Worm (Caenorhabditis elegans) whole organism, L1 larva: ENCODE data around the gene his-42.

ENCODE experiments used
- nhr-11 ChIP-seq: fragments of 150-350 bp; optimal IDR thresholded peaks from 2 replicates; lab custom pipeline; 2014; ENCODE audit warnings: missing biosample characterization, missing genetic modification characterization
- unc-130 ChIP-seq: fragments of 150-350 bp; optimal IDR thresholded peaks from 2 replicates; lab custom pipeline; 2017; ENCODE audit warnings: missing biosample characterization, missing genetic modification characterization, inconsistent platforms

ce11 chrII:13875734-13876133, 47.2 kb upstream of the his-42 start, which contains the start of gene ing-3:
- no peak for TF ChIP-seq unc-130 (tag; lab: Kevin White, UChicago)
- no peak for TF ChIP-seq nhr-11
